Worm (Caenorhabditis elegans) whole organism, L4 larva: ENCODE data around the gene srsx-34.

Experiments
- aly-2 ChIP-seq: sonication (generic microtip); optimal IDR thresholded peaks from 2 replicates; lab custom pipeline; 2018; ENCODE audit warnings: missing biosample characterization, missing genetic modification characterization
- zfp-2 ChIP-seq: sonication (generic microtip); optimal IDR thresholded peaks from 2 replicates; lab custom pipeline; 2016; ENCODE audit warnings: mild to moderate bottlenecking, missing genetic modification characterization, missing compliant biosample characterization

DNA sequence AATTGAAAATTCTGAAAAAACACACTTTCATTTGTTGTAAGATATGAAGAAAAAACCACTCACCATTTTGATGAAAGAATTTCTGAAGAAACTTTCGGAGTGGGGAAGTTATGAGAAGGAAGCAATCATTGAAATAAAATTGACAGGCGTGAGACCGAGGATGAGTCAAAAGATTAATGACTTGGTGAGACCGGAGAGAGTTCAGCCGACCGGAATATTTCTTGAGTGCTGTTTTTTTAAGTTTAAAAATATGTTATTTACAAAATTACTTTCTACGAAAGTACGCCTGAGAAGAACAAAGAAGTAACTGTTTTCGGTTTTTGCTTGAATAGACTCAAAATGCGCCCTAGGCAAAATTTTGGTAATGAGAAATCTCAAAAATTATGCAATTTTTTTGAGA, 20.5 kb downstream of the srsx-34 start, which contains the start of gene C25E10.10:
- TF ChIP-seq aly-2 (no peak), zfp-2 (tag; lab: Kevin White, UChicago) (no peak)
